Fruit fly (Drosophila melanogaster): ENCODE data around the gene CG14135.

DNA sequence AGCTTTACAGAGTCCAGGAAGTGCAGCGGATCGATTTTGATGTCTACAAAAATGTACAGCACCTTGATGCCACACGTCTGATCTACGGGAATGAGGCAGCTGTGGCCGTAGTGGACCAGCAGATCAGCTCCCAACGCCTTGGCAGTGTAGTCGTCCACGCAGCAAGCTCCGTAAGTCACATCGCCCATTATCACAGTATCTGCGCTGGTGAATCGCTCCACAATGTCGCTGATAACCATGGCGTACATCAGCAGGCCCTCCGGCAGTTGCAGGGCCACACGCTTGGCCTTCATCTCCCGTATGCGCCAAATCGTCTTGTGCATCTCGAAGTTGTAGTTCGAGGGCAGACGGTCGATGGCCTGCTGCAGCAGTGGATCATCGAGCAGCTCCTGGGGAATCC, 3.7 kb downstream of the CG14135 start:
- TF ChIP-seq Dll (optimal IDR thresholded peaks at IDR 0.05) (no peak), CG8478 (optimal IDR thresholded peaks at IDR 0.05) (no peak), psq (optimal IDR thresholded peaks at IDR 0.05) (no peak)

Measured in whole organism.